Fruit fly (Drosophila melanogaster): ENCODE data around the gene Pits.

Gene Pits

dm6 chrX:12582984-12583869 lies at the start of gene Pits (continued):
- peak; percentile 68 for TF ChIP-seq eg (GFP tag; IDR thresholded peaks at IDR 0.05)

dm6 chrX:12632157-12632422 lies 49.1 kb upstream of the Pits start:
- TF ChIP-seq eg (GFP tag; IDR thresholded peaks at IDR 0.05) (no peak), vri (GFP tag; optimal IDR thresholded peaks at IDR 0.05) (peak; percentile 60), svp (GFP tag) (peak; percentile 52)

- TF ChIP-seq esn (GFP tag; optimal IDR thresholded peaks at IDR 0.05) (peak; percentile 10), topi (GFP tag; optimal IDR thresholded peaks at IDR 0.05) (peak; percentile 7), salr (GFP tag; optimal IDR thresholded peaks at IDR 0.05) (no peak), svp (GFP tag) (peak; percentile 76), OdsH (GFP tag; optimal IDR thresholded peaks at IDR 0.05) (peak; percentile 23), CG6854 (GFP tag; optimal IDR thresholded peaks at IDR 0.05) (peak; percentile 51), Eip78C (GFP tag) (peak; percentile 61), CG3032 (tag; optimal IDR thresholded peaks at IDR 0.05) (peak; percentile 30), acj6 (GFP tag; optimal IDR thresholded peaks at IDR 0.05) (peak; percentile 19), Eip75B (GFP tag; optimal IDR thresholded peaks at IDR 0.05) (peak; percentile 11), CG6792 (GFP tag; optimal IDR thresholded peaks at IDR 0.05) (no peak), lz (GFP tag; optimal IDR thresholded peaks at IDR 0.05) (peak; percentile 4), CG10631 (GFP tag; optimal IDR thresholded peaks at IDR 0.05) (peak; percentile 35), CG31627 (GFP tag; optimal IDR thresholded peaks at IDR 0.05) (peak; percentile 26), eg (GFP tag; IDR thresholded peaks at IDR 0.05) (peak; percentile 47; the same call in 1 of the 3 replicates), CG3919 (GFP tag; optimal IDR thresholded peaks at IDR 0.05) (no peak), Lpt (GFP tag; optimal IDR thresholded peaks at IDR 0.05) (peak; percentile 12), Met (GFP tag; optimal IDR thresholded peaks at IDR 0.05) (peak; percentile 18), cyc (GFP tag; optimal IDR thresholded peaks at IDR 0.05) (peak; percentile 20), achi (GFP tag; optimal IDR thresholded peaks at IDR 0.05) (no peak)
These were observed 48.5 kb upstream of the Pits start, which contains the start of gene Tomosyn for dm6 chrX:12631317-12632156. TSS of gene Tomosyn (plus strand) at chrX:12631605.

- peak; percentile 77 for TF ChIP-seq Ets96B (tag; optimal IDR thresholded peaks at IDR 0.05)
- TF ChIP-seq CG9139 (GFP tag; optimal IDR thresholded peaks at IDR 0.05), result peak; percentile 61
- TF ChIP-seq CG6276 (GFP tag; optimal IDR thresholded peaks at IDR 0.05), result peak; percentile 77
- TF ChIP-seq svp (GFP tag), result peak; percentile 48
- TF ChIP-seq ss (GFP tag; optimal IDR thresholded peaks at IDR 0.05), result peak; percentile 62 to 84
- TF ChIP-seq Sox102F (GFP tag; optimal IDR thresholded peaks at IDR 0.05), result peak; percentile 63
- peak; percentile 49 for TF ChIP-seq Lpt (GFP tag; optimal IDR thresholded peaks at IDR 0.05)
- peak; percentile 60 for TF ChIP-seq spab (GFP tag; optimal IDR thresholded peaks at IDR 0.05)
- peak; percentile 74 for TF ChIP-seq OdsH (GFP tag; optimal IDR thresholded peaks at IDR 0.05)
- peak; percentile 36 for TF ChIP-seq CG11762 (GFP tag; optimal IDR thresholded peaks at IDR 0.05; ENCODE audit: insufficient read depth)
- peak; percentile 86 for TF ChIP-seq Eip78C (GFP tag)
- peak; percentile 69 for TF ChIP-seq CG4318 (GFP tag; optimal IDR thresholded peaks at IDR 0.05)
- peak; percentile 27 for TF ChIP-seq CG1621 (tag; optimal IDR thresholded peaks at IDR 0.05)
- TF ChIP-seq Hr38 (GFP tag; optimal IDR thresholded peaks at IDR 0.05), result no peak
- no peak for TF ChIP-seq Gug (GFP tag; IDR thresholded peaks at IDR 0.05)
- TF ChIP-seq CG11902 (GFP tag; optimal IDR thresholded peaks at IDR 0.05), result peak; percentile 13
- TF ChIP-seq CG32006 (GFP tag; optimal IDR thresholded peaks at IDR 0.05), result peak; percentile 81
- TF ChIP-seq acj6 (GFP tag; optimal IDR thresholded peaks at IDR 0.05), result peak; percentile 81
- TF ChIP-seq CG6808 (GFP tag; optimal IDR thresholded peaks at IDR 0.05), result peak; percentile 76
- TF ChIP-seq Eip93F (GFP tag; optimal IDR thresholded peaks at IDR 0.05), result peak; percentile 48
- TF ChIP-seq CG8119 (GFP tag; IDR thresholded peaks at IDR 0.05), result peak; percentile 76
- peak; percentile 59 for TF ChIP-seq topi (GFP tag; optimal IDR thresholded peaks at IDR 0.05)
- peak; percentile 52 for TF ChIP-seq lz (GFP tag; optimal IDR thresholded peaks at IDR 0.05)
- TF ChIP-seq salr (GFP tag; optimal IDR thresholded peaks at IDR 0.05), result peak in 1 of 2 experiments; percentile 52
- peak; percentile 75 for TF ChIP-seq CG6854 (GFP tag; optimal IDR thresholded peaks at IDR 0.05)
- peak; percentile 70 for TF ChIP-seq dac (GFP tag; optimal IDR thresholded peaks at IDR 0.05)
- TF ChIP-seq cyc (GFP tag; optimal IDR thresholded peaks at IDR 0.05), result peak; percentile 40
- peak; percentile 72 for TF ChIP-seq CG8632 (GFP tag; optimal IDR thresholded peaks at IDR 0.05)
- peak; percentile 56 for TF ChIP-seq pdm3 (GFP tag; optimal IDR thresholded peaks at IDR 0.05)
- TF ChIP-seq CG15336 (GFP tag; IDR thresholded peaks at IDR 0.05), result peak; percentile 78
These were observed 46.6 kb upstream of the Pits start, which contains the start of the genes Aven and CG2540 for dm6 chrX:12629564-12629963. TSS of gene Aven (minus strand) at chrX:12629640. TSS of gene CG2540 (plus strand) at chrX:12629878.

Measured in whole organism, prepupa.